Worm (Caenorhabditis elegans): Measurements from ENCODE around the gene affl-1.

affl-1 gene

DNA sequence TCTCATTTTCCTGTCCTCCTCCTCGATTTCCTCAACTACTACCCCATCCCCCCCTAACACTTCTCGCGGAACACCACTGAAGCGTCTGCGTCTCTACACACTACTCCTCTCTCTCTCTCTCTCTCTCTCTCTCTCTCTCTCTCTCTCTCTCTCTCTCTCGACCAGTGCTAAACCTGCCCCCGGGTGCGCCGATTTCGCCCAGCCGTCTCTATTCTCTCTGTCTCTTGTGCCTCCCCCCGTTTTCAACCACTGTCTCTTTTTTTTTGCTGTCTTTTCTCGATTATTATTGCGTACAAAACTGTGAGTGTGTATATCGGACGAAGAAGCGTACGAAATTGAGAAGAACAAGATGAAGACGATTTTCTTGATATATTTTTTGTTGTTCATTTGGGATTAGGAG lies 7.0 kb upstream of the affl-1 start:
- TF ChIP-seq fkh-10 (GFP tag; optimal IDR thresholded peaks at IDR 0.05) (no peak), T26A8.4 (GFP tag; IDR thresholded peaks at IDR 0.05) (peak; percentile 71; the same call in 1 of the 2 replicates), spr-1 (tag; optimal IDR thresholded peaks at IDR 0.05) (peak; percentile 60), dmd-6 (GFP tag; IDR thresholded peaks at IDR 0.05) (peak; percentile 52; the same call in 1 of the 2 replicates), hlh-30 (tag; optimal IDR thresholded peaks at IDR 0.05; ENCODE audit: insufficient read depth) (peak; percentile 65), nhr-28 (tag; optimal IDR thresholded peaks at IDR 0.05) (peak; percentile 17), set-16 (GFP tag; IDR thresholded peaks at IDR 0.05) (peak; percentile 92), hlh-11 (tag; optimal IDR thresholded peaks at IDR 0.05) (peak; percentile 88), nhr-10 (tag; optimal IDR thresholded peaks at IDR 0.05) (peak; percentile 41), nhr-6 (tag; optimal IDR thresholded peaks at IDR 0.05) (peak; percentile 48), unc-62 (GFP tag; optimal IDR thresholded peaks at IDR 0.05 in 1 of 2) (peak in 1 of 2 experiments; percentile 98), unc-62 (tag; optimal IDR thresholded peaks at IDR 0.05) (no peak), hmg-1.1 (GFP tag; IDR thresholded peaks at IDR 0.05) (peak; percentile 89), skn-1 (tag; optimal IDR thresholded peaks at IDR 0.05) (no peak), ztf-11 (tag; optimal IDR thresholded peaks at IDR 0.05) (no peak), php-3 (GFP tag; IDR thresholded peaks at IDR 0.05) (0 out of 2 replicates have a peak, but pooled peaks have one; percentile 35), dpl-1 (GFP tag; optimal IDR thresholded peaks at IDR 0.05) (peak; percentile 18), lin-38 (GFP tag; IDR thresholded peaks at IDR 0.05) (peak; percentile 66), egl-27 (tag; optimal IDR thresholded peaks at IDR 0.05) (no peak), ceh-20 (GFP tag; IDR thresholded peaks at IDR 0.05) (peak; percentile 44; the same call in 1 of the 2 replicates), hif-1 (tag; optimal IDR thresholded peaks at IDR 0.05) (peak in 1 of 2 experiments; percentile 50), mxl-3 (GFP tag; optimal IDR thresholded peaks at IDR 0.05) (peak; percentile 80), gei-8 (GFP tag; optimal IDR thresholded peaks at IDR 0.05) (no peak), lsy-2 (tag; optimal IDR thresholded peaks at IDR 0.05) (peak; percentile 4 to 60), nhr-42 (GFP tag; IDR thresholded peaks at IDR 0.05) (no peak), duxl-1 (tag; optimal IDR thresholded peaks at IDR 0.05; ENCODE audit: poor library complexity) (peak; percentile 33), daf-8 (GFP tag; IDR thresholded peaks at IDR 0.05) (no peak), dmd-8 (GFP tag; IDR thresholded peaks at IDR 0.05) (no peak), aha-1 (tag) (peak; percentile 82), nhr-77 (tag; optimal IDR thresholded peaks at IDR 0.05) (peak; percentile 24), nhr-48 (tag; optimal IDR thresholded peaks at IDR 0.05) (peak; percentile 27), egl-43 (GFP tag; IDR thresholded peaks at IDR 0.05) (peak; percentile 69; the same call in 1 of the 2 replicates), dve-1 (tag; optimal IDR thresholded peaks at IDR 0.05; ENCODE audit: insufficient read depth) (peak; percentile 75), mep-1 (tag; optimal IDR thresholded peaks at IDR 0.05) (peak; percentile 84), nhr-76 (tag; optimal IDR thresholded peaks at IDR 0.05) (no peak), rbr-2 (tag; optimal IDR thresholded peaks at IDR 0.05) (peak; percentile 60), spr-3 (GFP tag; optimal IDR thresholded peaks at IDR 0.05) (peak; percentile 18), jun-1 (tag; optimal IDR thresholded peaks at IDR 0.05) (no peak), mdl-1 (tag; optimal IDR thresholded peaks at IDR 0.05) (peak; percentile 37 to 55), arid-1 (GFP tag; conservative IDR thresholded peaks at IDR 0.05) (peak; percentile 48; the same call in 1 of the 2 replicates), zip-11 (GFP tag; IDR thresholded peaks at IDR 0.05) (no peak), nhr-102 (tag; optimal IDR thresholded peaks at IDR 0.05) (peak; percentile 25), F37D6.2 (tag; optimal IDR thresholded peaks at IDR 0.05) (no peak), ceh-32 (tag; optimal IDR thresholded peaks at IDR 0.05; ENCODE audit: poor library complexity) (no peak), pha-4 (GFP tag; IDR thresholded peaks at IDR 0.05) (peak; percentile 78; the same call in 1 of the 2 replicates), pha-4 (tag; optimal IDR thresholded peaks at IDR 0.05) (no peak), F44E2.7 (GFP tag; IDR thresholded peaks at IDR 0.05) (no peak), daf-16 (GFP tag; optimal IDR thresholded peaks at IDR 0.05) (no peak), daf-16 (tag; optimal IDR thresholded peaks at IDR 0.05) (peak; percentile 49), mdt-29 (GFP tag; IDR thresholded peaks at IDR 0.05) (no peak), mes-2 (tag; optimal IDR thresholded peaks at IDR 0.05; ENCODE audit: poor library complexity, severe bottlenecking) (peak; percentile 53)

All from whole organism, L4 larva.